Worm (Caenorhabditis elegans) whole organism, mixed stage, embryonic: Measurements from ENCODE around the gene ntr-2.

Source experiments
- ces-1 ChIP-seq: fragments of 150-350 bp; optimal IDR thresholded peaks from 2 replicates; lab custom pipeline; 2014; ENCODE audit warnings: missing biosample characterization, missing genetic modification reagents, missing genetic modification characterization
- cnd-1 ChIP-seq: fragments of 200-800 bp; sonication (Bioruptor generic); optimal IDR thresholded peaks from 2 replicates; lab custom pipeline; 2018; ENCODE audit warnings: mild to moderate bottlenecking, missing genetic modification characterization, missing compliant biosample characterization
- elt-3 ChIP-seq: fragments of 150-350 bp; optimal IDR thresholded peaks from 2 replicates; lab custom pipeline; 2014; ENCODE audit warnings: missing biosample characterization, missing genetic modification characterization
- lin-13 ChIP-seq: fragments of 150-350 bp; optimal IDR thresholded peaks from 2 replicates; lab custom pipeline; 2014; ENCODE audit warnings: missing biosample characterization, missing genetic modification characterization
- lin-32 ChIP-seq: fragments of 200-800 bp; sonication (Bioruptor generic); optimal IDR thresholded peaks from 2 replicates; lab custom pipeline; 2018; ENCODE audit warnings: mild to moderate bottlenecking, missing genetic modification characterization, missing compliant biosample characterization
- mab-5 ChIP-seq: fragments of 150-350 bp; optimal IDR thresholded peaks from 2 replicates; lab custom pipeline; 2014; ENCODE audit warnings: missing biosample characterization, missing genetic modification characterization
- nhr-12 ChIP-seq: fragments of 150-350 bp; optimal IDR thresholded peaks from 2 replicates; lab custom pipeline; 2014; ENCODE audit warnings: missing biosample characterization, missing genetic modification characterization
- nhr-237 ChIP-seq: fragments of 150-350 bp; optimal IDR thresholded peaks from 2 replicates; lab custom pipeline; 2014; ENCODE audit warnings: missing biosample characterization, missing genetic modification characterization
- nhr-28 ChIP-seq: fragments of 150-350 bp; optimal IDR thresholded peaks from 2 replicates; lab custom pipeline; 2014; ENCODE audit warnings: missing biosample characterization, missing genetic modification characterization
- pha-4 ChIP-seq: fragments of 150-350 bp; optimal IDR thresholded peaks from 2 replicates; lab custom pipeline; 2018; ENCODE audit warnings: missing biosample characterization, missing genetic modification reagents, missing genetic modification characterization
- snpc-4 ChIP-seq: fragments of 150-350 bp; optimal IDR thresholded peaks from 2 replicates; lab custom pipeline; 2014; ENCODE audit warnings: missing biosample characterization, missing genetic modification characterization
- unc-62 ChIP-seq: fragments of 150-350 bp; optimal IDR thresholded peaks from 2 replicates; lab custom pipeline; 2014; ENCODE audit warnings: missing biosample characterization, missing genetic modification reagents, missing genetic modification characterization
- ztf-11 ChIP-seq: fragments of 150-350 bp; optimal IDR thresholded peaks from 2 replicates; lab custom pipeline; 2014; ENCODE audit warnings: missing biosample characterization, missing genetic modification characterization

DNA sequence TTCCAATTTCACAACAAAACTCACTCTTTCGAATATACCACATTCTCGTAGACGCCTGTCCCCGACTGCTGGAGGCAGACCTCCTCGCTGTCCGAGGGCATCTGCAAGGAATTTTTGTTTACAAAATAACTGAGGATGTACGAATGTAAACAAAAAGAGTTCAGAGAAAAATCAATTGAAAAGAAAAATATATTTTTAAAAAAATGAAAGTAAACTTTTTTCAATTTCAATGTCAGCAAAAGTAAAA lies 17.4 kb upstream of the ntr-2 start, which contains the start of gene mrp-5:
- TF ChIP-seq lin-13: no peak
- no peak for TF ChIP-seq unc-62 (GFP tag; lab: Kevin White, UChicago)
- TF ChIP-seq elt-3 (tag; lab: Kevin White, UChicago): no peak
- TF ChIP-seq lin-32 (GFP tag; lab: Kevin White, UChicago): no peak
- TF ChIP-seq nhr-28 (tag; lab: Kevin White, UChicago): no peak
- no peak for TF ChIP-seq ztf-11
- no peak for TF ChIP-seq nhr-12
- no peak for TF ChIP-seq nhr-237 (tag; lab: Kevin White, UChicago)
- TF ChIP-seq mab-5 (tag; lab: Kevin White, UChicago): no peak
- no peak for TF ChIP-seq cnd-1 (tag; lab: Kevin White, UChicago)
- TF ChIP-seq snpc-4: no peak
- no peak for TF ChIP-seq ces-1 (GFP tag; lab: Kevin White, UChicago)
- TF ChIP-seq pha-4 (tag; lab: Kevin White, UChicago): no peak
